Worm (Caenorhabditis elegans): Measurements from ENCODE around the gene Y54F10AM.8.
"Not testable (repeated sequence)": the region's sequence is repeated elsewhere in the genome, so short reads cannot be mapped to it uniquely, and the experiment has no call there.

Y54F10AM.8 gene

DNA sequence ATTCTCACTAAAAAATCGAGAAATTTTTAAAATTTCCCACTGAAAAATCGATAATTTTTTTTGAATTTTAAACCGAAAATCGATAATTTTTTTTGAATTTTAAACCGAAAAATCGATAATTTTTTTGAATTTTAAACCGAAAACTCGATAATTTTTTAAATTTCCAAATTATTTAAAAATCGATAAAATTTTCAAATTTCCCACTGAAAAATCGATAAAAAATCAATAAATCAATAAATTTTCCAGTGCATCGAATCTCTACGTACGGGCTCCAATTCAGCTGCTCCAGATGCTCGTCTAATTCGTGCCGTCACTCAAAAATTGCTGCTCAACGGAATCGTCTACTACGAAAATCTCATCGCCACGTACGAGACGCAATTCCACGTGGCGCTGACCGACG, 29.2 kb downstream of the Y54F10AM.8 start:
- TF ChIP-seq unc-62 (GFP tag; optimal IDR thresholded peaks at IDR 0.05), result no peak

DNA sequence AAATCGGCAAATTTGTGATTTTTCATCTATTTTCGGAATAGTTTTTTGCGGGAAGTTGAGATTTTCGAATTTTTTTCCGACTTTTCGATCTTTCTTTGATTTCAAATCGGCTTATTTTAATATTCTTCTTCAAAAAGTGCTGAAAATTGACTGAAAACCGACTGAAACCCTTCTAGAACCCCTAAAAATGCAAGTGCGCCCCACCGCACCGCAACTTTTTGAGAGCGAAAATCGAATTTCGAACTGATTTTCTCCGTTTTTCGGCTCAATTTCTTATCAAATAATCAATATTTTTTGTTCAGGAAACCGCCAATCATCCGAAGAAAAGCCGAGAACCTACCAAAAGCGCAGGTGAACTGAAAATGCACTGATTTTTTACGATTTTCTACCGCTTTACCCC, 30.5 kb downstream of the Y54F10AM.8 start:
- no peak for TF ChIP-seq unc-62 (GFP tag; optimal IDR thresholded peaks at IDR 0.05)

DNA sequence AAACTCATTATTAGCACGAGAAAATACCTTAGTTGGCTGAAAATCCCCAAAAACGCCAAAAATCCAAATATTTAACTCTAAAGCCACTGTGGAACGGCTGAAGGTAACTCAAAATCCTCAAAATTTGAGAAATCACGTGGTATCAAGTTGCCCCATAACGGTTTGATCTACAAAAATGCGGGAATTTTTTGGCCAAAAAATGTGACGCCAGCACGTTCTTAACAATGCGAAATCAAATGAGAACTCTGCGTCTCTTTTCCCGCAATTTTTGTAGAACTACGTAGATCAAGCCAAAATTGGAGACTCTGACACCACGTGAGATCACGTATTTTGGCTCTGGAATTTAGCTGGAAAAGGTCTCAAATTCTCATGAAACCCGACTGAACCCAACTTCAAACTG, 33.0 kb downstream of the Y54F10AM.8 start:
- TF ChIP-seq unc-62 (GFP tag; optimal IDR thresholded peaks at IDR 0.05), result no peak

DNA sequence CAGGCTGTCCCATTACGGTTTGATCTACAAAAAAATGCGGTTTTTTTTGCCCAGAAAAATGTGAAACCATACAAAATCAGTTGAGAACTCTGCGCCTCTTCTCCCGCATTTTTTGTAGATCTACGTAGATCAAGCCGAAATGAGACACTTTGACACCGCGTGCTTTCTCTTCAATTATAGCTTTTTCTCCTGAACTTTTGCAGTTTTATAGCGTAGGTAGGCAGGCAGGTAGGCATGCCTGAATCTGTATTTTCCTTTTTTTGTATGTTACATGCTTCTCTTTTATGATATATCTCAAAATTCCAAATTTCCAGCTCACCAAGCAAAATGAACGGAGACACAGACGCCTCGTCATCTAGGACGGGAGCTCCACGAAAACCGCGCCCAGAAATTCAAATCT, 34.2 kb downstream of the Y54F10AM.8 start, which contains the start of gene smg-6:
Gene smg-6, plus strand, starts transcription at position 301 of the 400 bp plus-strand sequence.
- no peak for TF ChIP-seq unc-62 (GFP tag; optimal IDR thresholded peaks at IDR 0.05)

DNA sequence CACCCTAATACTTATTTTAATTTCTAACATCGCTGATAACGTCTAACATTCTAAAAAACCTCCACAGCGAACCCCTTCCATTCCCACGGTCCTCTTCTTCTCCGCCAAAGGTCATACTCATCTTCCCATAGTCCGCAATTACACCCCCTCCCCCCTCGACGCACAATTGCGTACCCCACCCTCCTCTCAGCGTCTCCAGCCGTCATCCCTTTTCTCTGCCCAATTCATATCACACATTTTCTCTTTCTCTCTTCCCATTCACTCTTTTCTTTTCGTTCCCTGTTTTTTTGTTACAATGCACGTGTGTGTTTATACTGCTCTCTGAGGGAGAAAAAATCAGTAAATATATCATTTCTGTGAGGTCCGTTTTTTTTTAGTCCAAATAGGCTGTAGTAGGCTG, 35.9 kb downstream of the Y54F10AM.8 start:
- no peak for TF ChIP-seq unc-62 (GFP tag; optimal IDR thresholded peaks at IDR 0.05)

DNA sequence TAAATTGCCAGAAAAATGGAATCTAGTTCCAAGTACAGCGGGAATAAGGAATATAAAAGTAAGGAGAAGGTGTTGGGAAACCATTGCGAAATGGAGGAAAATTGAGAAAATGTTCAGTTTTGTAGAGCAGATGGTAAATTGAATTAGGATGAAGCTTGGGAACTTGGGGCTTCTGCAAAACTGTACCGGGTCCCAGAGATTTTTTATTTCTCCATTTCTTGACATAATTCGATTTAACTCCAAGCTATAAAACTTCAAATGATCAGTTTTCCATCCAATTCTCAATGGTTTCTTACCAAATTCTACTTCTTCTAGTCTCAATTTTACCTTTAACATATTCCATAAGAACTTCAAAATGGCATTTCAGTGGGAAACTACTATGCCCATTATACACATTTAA, 39.6 kb downstream of the Y54F10AM.8 start, which contains the start of the genes E02H9.9 and E02H9.1:
Gene E02H9.9, minus strand, starts transcription at position 101 of the 400 bp plus-strand sequence.
Gene E02H9.1, plus strand, starts transcription at position 285 of the 400 bp plus-strand sequence.
- no peak for TF ChIP-seq unc-62 (GFP tag; optimal IDR thresholded peaks at IDR 0.05)

DNA sequence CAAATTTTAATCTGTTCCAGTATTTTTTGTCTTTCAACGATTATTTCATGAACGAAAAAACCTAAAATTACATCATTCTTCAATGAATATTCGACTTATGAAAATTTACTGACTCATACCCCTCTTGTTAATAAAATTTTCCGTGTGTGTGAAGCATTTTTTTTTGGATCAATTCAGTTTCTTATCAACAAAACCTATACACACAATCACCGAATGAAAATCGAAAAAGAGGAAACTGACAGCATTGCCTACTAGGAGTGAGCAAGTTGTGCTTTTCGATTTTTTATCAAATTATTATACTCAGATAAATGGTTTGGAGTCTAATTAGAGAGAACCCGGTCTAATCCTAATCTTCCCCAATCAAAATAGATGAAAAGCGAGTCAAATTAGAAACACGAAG, 49.0 kb downstream of the Y54F10AM.8 start, which contains the start of gene E02H9.3:
Gene E02H9.3, plus strand, starts transcription at position 301 of the 400 bp plus-strand sequence.
- TF ChIP-seq unc-62 (GFP tag; optimal IDR thresholded peaks at IDR 0.05), result not testable (repeated sequence)

DNA sequence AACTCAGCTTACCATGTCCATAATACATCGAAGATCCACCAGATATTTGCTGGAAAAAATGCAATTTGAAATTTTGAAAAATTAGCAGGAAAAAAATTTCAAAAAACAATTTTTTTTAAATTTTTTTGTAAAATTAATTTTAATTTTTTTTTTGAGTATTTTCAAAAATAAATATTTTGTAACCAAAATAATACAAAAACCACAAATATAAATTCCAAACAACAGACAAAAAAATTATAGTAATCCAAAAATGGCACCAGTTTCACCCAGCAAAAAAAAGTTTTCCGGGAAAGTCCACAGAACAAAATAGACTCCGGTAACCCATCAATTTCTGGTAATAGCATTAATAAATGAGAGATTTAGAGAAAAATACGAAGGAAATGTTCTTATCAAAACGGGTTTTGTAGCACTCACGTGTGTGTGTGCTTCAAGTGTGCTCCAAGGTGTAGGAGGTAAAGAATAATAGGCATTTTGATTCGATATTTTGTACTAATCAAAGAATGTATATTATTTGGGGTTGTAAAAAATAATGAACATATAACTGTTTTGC, 52.9 kb downstream of the Y54F10AM.8 start, which contains the start of gene nhr-121:
Gene nhr-121, minus strand, starts transcription at position 51 of the 550 bp plus-strand sequence.
- no peak for TF ChIP-seq unc-62 (GFP tag; optimal IDR thresholded peaks at IDR 0.05)

All from whole organism, dauer.